Worm (Caenorhabditis elegans) whole organism, L4 larva: ENCODE results near the gene M116.5.

Experiments
- D1046.2 ChIP-seq: fragments of 200-800 bp; sonication (Bioruptor generic); IDR thresholded peaks from 2 replicates; pipeline ENCODE4 v1.3.6; 2022; ENCODE audit warnings: missing genetic modification characterization, missing compliant biosample characterization
- F26F4.8 ChIP-seq: fragments of 200-800 bp; sonication (Bioruptor generic); conservative IDR thresholded peaks from 2 replicates; pipeline ENCODE4 v1.3.6; 2022; ENCODE audit warnings: missing genetic modification characterization, missing compliant biosample characterization
- F44E2.7 ChIP-seq: fragments of 200-800 bp; sonication (Bioruptor generic); IDR thresholded peaks from 2 replicates; pipeline ENCODE4 v2.1.2; 2022; ENCODE audit warnings: missing genetic modification characterization, missing compliant biosample characterization
- Y48G9A.11 ChIP-seq: fragments of 200-800 bp; sonication (Bioruptor generic); IDR thresholded peaks from 2 replicates; pipeline ENCODE4 v1.3.6; 2022; ENCODE audit warnings: missing genetic modification reagents, missing genetic modification characterization, missing compliant biosample characterization
- Y75B8A.6 ChIP-seq: fragments of 200-800 bp; sonication (Bioruptor generic); IDR thresholded peaks from 2 replicates; pipeline ENCODE4 v1.3.6; 2022; ENCODE audit warnings: missing genetic modification reagents, missing genetic modification characterization, missing compliant biosample characterization
- ZK337.2 ChIP-seq: fragments of 200-800 bp; sonication (Bioruptor generic); IDR thresholded peaks from 2 replicates; pipeline ENCODE4 v1.3.6; 2022; ENCODE audit warnings: missing genetic modification reagents, missing genetic modification characterization, missing compliant biosample characterization
- aha-1 ChIP-seq: fragments of 150-350 bp; peaks from one replicate; lab custom pipeline; 2014; ENCODE audit warnings: missing biosample characterization, missing genetic modification characterization
- aly-2 ChIP-seq: sonication (generic microtip); optimal IDR thresholded peaks from 2 replicates; lab custom pipeline; 2018; ENCODE audit warnings: missing biosample characterization, missing genetic modification characterization
- attf-4 ChIP-seq: sonication (generic microtip); optimal IDR thresholded peaks from 3 replicates; lab custom pipeline; 2017; ENCODE audit warnings: missing biosample characterization, missing genetic modification characterization
- ceh-28 ChIP-seq: fragments of 150-350 bp; optimal IDR thresholded peaks from 2 replicates; lab custom pipeline; 2014; ENCODE audit warnings: missing biosample characterization, missing genetic modification reagents, missing genetic modification characterization
- ceh-32 ChIP-seq: sonication (generic microtip); optimal IDR thresholded peaks from 2 replicates; lab custom pipeline; 2016; ENCODE audit warnings: mild to moderate bottlenecking, missing genetic modification characterization, missing compliant biosample characterization; ENCODE audit not compliant: poor library complexity
- ceh-44 ChIP-seq: fragments of 200-800 bp; sonication (Bioruptor generic); IDR thresholded peaks from 2 replicates; pipeline ENCODE4 v1.3.6; 2022; ENCODE audit warnings: missing genetic modification reagents, missing genetic modification characterization, missing compliant biosample characterization
- daf-16 ChIP-seq, 3 experiments: sonication (generic microtip); optimal IDR thresholded peaks; 2 replicates each; lab custom pipeline; 2016 to 2017; ENCODE audit warnings: missing genetic modification characterization in 3 of 3, missing genetic modification reagents in 3 of 3, mild to moderate bottlenecking in 2 of 3, missing compliant biosample characterization in 2 of 3, missing biosample characterization in 1 of 3, moderate library complexity in 1 of 3
- daf-8 ChIP-seq: fragments of 200-800 bp; sonication (Bioruptor generic); IDR thresholded peaks from 2 replicates; pipeline ENCODE4 v1.3.6; 2022; ENCODE audit warnings: missing genetic modification characterization, missing compliant biosample characterization
- dpl-1 ChIP-seq: fragments of 150-350 bp; optimal IDR thresholded peaks from 2 replicates; lab custom pipeline; 2014; ENCODE audit warnings: missing biosample characterization, missing genetic modification reagents, missing genetic modification characterization
- dve-1 ChIP-seq: sonication (generic microtip); optimal IDR thresholded peaks from 2 replicates; lab custom pipeline; 2017; ENCODE audit warnings: antibody characterized with exemption, mild to moderate bottlenecking, missing genetic modification characterization, missing compliant biosample characterization; ENCODE audit not compliant: insufficient read depth
- egl-27 ChIP-seq: sonication (generic microtip); optimal IDR thresholded peaks from 3 replicates; lab custom pipeline; 2017; ENCODE audit warnings: missing biosample characterization, missing genetic modification reagents, missing genetic modification characterization
- fkh-10 ChIP-seq: fragments of 150-350 bp; optimal IDR thresholded peaks from 2 replicates; lab custom pipeline; 2014; ENCODE audit warnings: missing biosample characterization, missing genetic modification reagents, missing genetic modification characterization
- hlh-11 ChIP-seq: fragments of 200-800 bp; sonication (Bioruptor generic); optimal IDR thresholded peaks from 2 replicates; lab custom pipeline; 2018; ENCODE audit warnings: mild to moderate bottlenecking, missing genetic modification characterization, missing compliant biosample characterization
- hmg-1.1 ChIP-seq: fragments of 200-800 bp; sonication (Bioruptor generic); IDR thresholded peaks from 2 replicates; pipeline ENCODE4 v1.3.6; 2022; ENCODE audit warnings: missing genetic modification reagents, missing genetic modification characterization, missing compliant biosample characterization
- lim-7 ChIP-seq: fragments of 200-800 bp; sonication (Bioruptor generic); IDR thresholded peaks from 2 replicates; pipeline ENCODE4 v1.3.6; 2022; ENCODE audit warnings: missing genetic modification characterization, missing compliant biosample characterization
- lin-13 ChIP-seq: fragments of 150-350 bp; optimal IDR thresholded peaks from 2 replicates; lab custom pipeline; 2014; ENCODE audit warnings: missing biosample characterization, missing genetic modification reagents, missing genetic modification characterization
- lin-15B ChIP-seq: fragments of 150-350 bp; sonication (generic microtip); optimal IDR thresholded peaks from 3 replicates; lab custom pipeline; 2014; ENCODE audit warnings: missing biosample characterization, missing genetic modification characterization
- lin-39 ChIP-seq: fragments of 150-350 bp; optimal IDR thresholded peaks from 2 replicates; lab custom pipeline; 2014; ENCODE audit warnings: missing biosample characterization, missing genetic modification reagents, missing genetic modification characterization
- madf-5 ChIP-seq, 2 experiments: fragments of 200-800 bp; sonication (Bioruptor generic); IDR thresholded peaks; 2 replicates each; pipeline ENCODE4 v1.3.6; 2022; ENCODE audit warnings: missing compliant biosample characterization in 2 of 2, missing genetic modification characterization in 2 of 2
- mep-1 ChIP-seq: fragments of 150-350 bp; sonication (generic microtip); optimal IDR thresholded peaks from 3 replicates; lab custom pipeline; 2014; ENCODE audit warnings: missing biosample characterization, missing genetic modification characterization
- mxl-2 ChIP-seq: fragments of 200-800 bp; sonication (Bioruptor generic); conservative IDR thresholded peaks from 2 replicates; pipeline ENCODE4 v1.3.6; 2022; ENCODE audit warnings: missing genetic modification reagents, missing genetic modification characterization, missing compliant biosample characterization
- mxl-3 ChIP-seq: fragments of 200-800 bp; sonication (Bioruptor generic); optimal IDR thresholded peaks from 2 replicates; lab custom pipeline; 2018; ENCODE audit warnings: mild to moderate bottlenecking, missing genetic modification characterization, missing compliant biosample characterization
- nhr-10 ChIP-seq: fragments of 150-350 bp; optimal IDR thresholded peaks from 2 replicates; lab custom pipeline; 2014; ENCODE audit warnings: missing biosample characterization, missing genetic modification characterization
- nhr-102 ChIP-seq: sonication (generic microtip); optimal IDR thresholded peaks from 2 replicates; lab custom pipeline; 2016; ENCODE audit warnings: mild to moderate bottlenecking, missing genetic modification characterization, moderate library complexity, missing compliant biosample characterization
- nhr-11 ChIP-seq: fragments of 150-350 bp; optimal IDR thresholded peaks from 2 replicates; lab custom pipeline; 2014; ENCODE audit warnings: missing biosample characterization, missing genetic modification characterization
- nhr-25 ChIP-seq: sonication (generic microtip); optimal IDR thresholded peaks from 2 replicates; lab custom pipeline; 2017; ENCODE audit warnings: missing genetic modification characterization, mild to moderate bottlenecking, missing compliant biosample characterization, antibody characterized with exemption, moderate library complexity, borderline replicate concordance; ENCODE audit not compliant: insufficient read depth
- nhr-6 ChIP-seq: fragments of 150-350 bp; optimal IDR thresholded peaks from 2 replicates; lab custom pipeline; 2014; ENCODE audit warnings: missing biosample characterization, missing genetic modification characterization
- nhr-76 ChIP-seq: fragments of 150-350 bp; optimal IDR thresholded peaks from 2 replicates; lab custom pipeline; 2014; ENCODE audit warnings: missing biosample characterization, missing genetic modification characterization
- php-3 ChIP-seq: fragments of 200-800 bp; sonication (Bioruptor generic); IDR thresholded peaks from 2 replicates; pipeline ENCODE4 v1.3.6; 2022; ENCODE audit warnings: missing genetic modification reagents, missing genetic modification characterization, missing compliant biosample characterization
- pqm-1 ChIP-seq: sonication (generic microtip); optimal IDR thresholded peaks from 2 replicates; lab custom pipeline; 2017; ENCODE audit warnings: missing biosample characterization, missing genetic modification characterization
- sdz-12 ChIP-seq: fragments of 200-800 bp; sonication (Bioruptor generic); optimal IDR thresholded peaks from 2 replicates; lab custom pipeline; 2018; ENCODE audit warnings: mild to moderate bottlenecking, missing genetic modification characterization, missing compliant biosample characterization
- set-16 ChIP-seq: fragments of 200-800 bp; sonication (Bioruptor generic); IDR thresholded peaks from 2 replicates; pipeline ENCODE4 v1.3.6; 2022; ENCODE audit warnings: missing genetic modification reagents, missing genetic modification characterization, missing compliant biosample characterization
- spr-3 ChIP-seq: fragments of 200-800 bp; sonication (Bioruptor generic); optimal IDR thresholded peaks from 2 replicates; lab custom pipeline; 2018; ENCODE audit warnings: mild to moderate bottlenecking, missing genetic modification characterization, missing compliant biosample characterization
- unc-62 ChIP-seq, 3 experiments: fragments of 150-350 bp in 1 of 3; sonication (generic microtip); optimal IDR thresholded peaks in 2 of 3; peaks in 1 of 3; 1 replicate in 1 of 3; 2 replicates in 2 of 3; lab custom pipeline; 2014 to 2017; ENCODE audit warnings: missing biosample characterization in 3 of 3, missing genetic modification characterization in 3 of 3, missing genetic modification reagents in 3 of 3, missing genotype in 1 of 3
- zfp-3 ChIP-seq: fragments of 200-800 bp; sonication (Bioruptor generic); conservative IDR thresholded peaks from 2 replicates; pipeline ENCODE4 v1.3.6; 2022; ENCODE audit warnings: missing genetic modification reagents, missing genetic modification characterization, missing compliant biosample characterization
- ztf-11 ChIP-seq: fragments of 150-350 bp; optimal IDR thresholded peaks from 2 replicates; lab custom pipeline; 2014; ENCODE audit warnings: missing biosample characterization, missing genetic modification characterization

The M116.5 gene

DNA sequence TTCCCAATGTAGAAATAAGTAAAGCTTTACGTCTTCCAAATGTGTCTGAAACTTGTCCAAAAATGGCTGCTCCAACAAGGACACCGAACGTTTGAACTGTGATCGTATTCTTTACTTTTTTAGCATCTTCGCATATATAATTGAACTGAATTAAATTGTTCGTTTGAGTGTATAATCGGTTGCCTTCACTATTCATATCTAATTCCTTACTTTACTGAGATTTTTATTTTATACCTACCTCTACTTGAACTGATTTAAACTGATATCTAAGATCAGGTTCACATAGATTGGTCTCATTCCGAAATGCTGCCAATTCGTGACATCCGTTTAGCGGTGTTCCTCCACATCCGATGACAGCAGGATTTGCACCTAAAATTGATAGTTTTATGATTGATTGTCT, 41.5 kb upstream of the M116.5 start:
- TF ChIP-seq nhr-102 (tag; lab: Kevin White, UChicago) (no peak), unc-62 (GFP tag; optimal IDR thresholded peaks at IDR 0.05 in 1 of 2; lab: Kevin White, UChicago) (peak in 1 of 2 experiments; percentile 54), unc-62 (tag; optimal IDR thresholded peaks at IDR 0.05; lab: Kevin White, UChicago) (no peak), ceh-44 (no peak), F44E2.7 (no peak), attf-4 (tag; lab: Kevin White, UChicago) (no peak), F26F4.8 (GFP tag; lab: Robert Waterston, UW) (no peak), sdz-12 (GFP tag; lab: Kevin White, UChicago) (no peak), fkh-10 (GFP tag; lab: Kevin White, UChicago) (no peak), zfp-3 (GFP tag; lab: Robert Waterston, UW) (no peak)

DNA sequence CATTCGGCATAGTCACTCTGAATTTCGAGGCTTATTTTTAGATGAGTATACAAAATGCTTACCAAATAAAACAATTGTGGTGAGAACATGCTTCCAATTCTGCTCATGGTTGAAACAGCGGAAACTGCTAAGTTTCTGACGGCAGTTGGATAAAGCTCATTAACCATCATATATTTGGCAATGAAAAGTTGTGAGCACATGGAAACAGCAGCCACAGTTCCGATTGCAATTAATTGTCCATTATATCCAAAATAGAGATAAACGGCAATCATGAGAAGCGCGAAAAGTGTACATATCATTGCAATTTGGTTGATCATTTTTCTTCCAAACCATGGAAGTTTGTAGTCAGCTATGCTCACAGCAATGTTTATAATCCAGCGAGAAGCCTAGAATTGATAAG, 40.3 kb upstream of the M116.5 start:
- TF ChIP-seq ZK337.2, result no peak
- peak in 1 of 2 experiments; percentile 96 for TF ChIP-seq unc-62 (GFP tag; optimal IDR thresholded peaks at IDR 0.05 in 1 of 2; lab: Kevin White, UChicago)
- TF ChIP-seq unc-62 (tag; optimal IDR thresholded peaks at IDR 0.05; lab: Kevin White, UChicago), result no peak

DNA sequence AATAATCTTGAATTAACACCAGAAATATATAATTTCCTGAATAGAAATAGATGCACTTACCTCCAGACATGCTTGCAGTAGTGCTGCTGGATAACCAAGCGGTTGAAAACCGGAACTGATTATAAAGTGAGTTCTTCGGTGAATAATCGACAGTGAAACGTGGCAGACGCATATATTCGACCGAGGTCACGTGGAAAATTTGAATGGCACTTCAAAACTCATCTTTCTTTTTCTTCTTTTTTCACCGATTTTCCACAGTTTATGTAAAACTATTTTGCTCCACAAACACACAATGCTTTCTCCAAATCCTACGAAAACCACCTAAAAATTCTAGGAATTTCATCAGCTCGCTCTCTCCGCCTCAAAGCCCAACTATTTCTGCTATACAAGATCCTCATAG, 39.3 kb upstream of the M116.5 start, which contains the start of gene ant-1.4:
TSS of gene ant-1.4 (minus strand) at position 101 of the 400 bp plus-strand sequence.
- no peak for TF ChIP-seq egl-27 (tag; lab: Kevin White, UChicago)
- no peak for TF ChIP-seq lin-15B (tag; lab: Kevin White, UChicago)
- no peak for TF ChIP-seq set-16
- no peak for TF ChIP-seq mxl-3
- TF ChIP-seq hmg-1.1 (GFP tag; lab: Robert Waterston, UW), result no peak
- no peak for TF ChIP-seq daf-8
- TF ChIP-seq madf-5 (GFP tag; IDR thresholded peaks at IDR 0.05; lab: Robert Waterston, UW), result no peak
- TF ChIP-seq, all 104 proteins: peak for 0

DNA sequence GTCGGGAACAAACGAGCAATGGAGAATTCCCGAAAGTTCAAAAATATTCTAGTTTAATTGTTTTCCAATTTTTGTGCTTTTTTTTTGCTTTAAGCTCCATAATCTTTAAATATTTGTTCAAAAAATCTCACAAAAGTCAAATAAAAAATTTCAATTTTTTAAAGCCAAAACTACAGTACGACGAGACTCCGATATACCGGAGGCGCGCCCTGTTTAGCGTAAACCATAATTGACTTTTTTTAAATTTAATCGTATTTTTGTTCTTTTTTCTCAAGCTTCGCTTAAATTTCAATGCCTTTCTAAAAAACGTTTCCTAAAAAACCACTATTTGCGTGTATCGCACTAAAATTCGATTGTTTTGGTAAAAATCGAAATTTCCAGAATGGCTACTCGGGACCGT, 36.0 kb upstream of the M116.5 start, which contains the start of gene syx-4:
TSS of gene syx-4 (plus strand) at position 382 of the 400 bp plus-strand sequence.
- TF ChIP-seq lim-7 (GFP tag; lab: Robert Waterston, UW) (no peak), Y48G9A.11 (peak; percentile 97)

DNA sequence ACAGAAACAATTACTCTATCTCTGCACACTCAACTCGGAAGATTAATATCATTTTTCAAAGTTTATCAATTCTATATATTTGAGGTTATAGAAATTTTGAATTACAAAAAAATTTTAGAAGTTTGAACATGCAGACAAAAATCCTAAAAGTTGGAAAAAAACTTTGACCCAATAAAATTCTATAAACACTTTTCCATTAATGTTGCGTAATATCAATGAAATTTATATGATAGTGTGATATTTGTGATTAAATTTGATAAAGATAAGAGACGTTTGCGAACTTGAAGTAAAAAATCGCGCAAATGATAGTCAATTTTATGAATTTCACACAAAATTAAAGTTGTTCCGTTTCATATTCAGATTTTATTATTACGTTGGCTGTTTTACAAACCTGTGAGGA, 33.2 kb upstream of the M116.5 start:
- peak; percentile 31 for TF ChIP-seq pqm-1 (tag; lab: Kevin White, UChicago)
- TF ChIP-seq daf-16 (GFP tag; optimal IDR thresholded peaks at IDR 0.05; lab: Kevin White, UChicago), result no peak
- TF ChIP-seq daf-16 (tag; optimal IDR thresholded peaks at IDR 0.05; lab: Kevin White, UChicago), result peak; percentile 33
- TF ChIP-seq aha-1 (tag; lab: Kevin White, UChicago), result peak; percentile 32
- peak; percentile 53 for TF ChIP-seq php-3
- no peak for TF ChIP-seq hlh-11 (tag; lab: Kevin White, UChicago)

DNA sequence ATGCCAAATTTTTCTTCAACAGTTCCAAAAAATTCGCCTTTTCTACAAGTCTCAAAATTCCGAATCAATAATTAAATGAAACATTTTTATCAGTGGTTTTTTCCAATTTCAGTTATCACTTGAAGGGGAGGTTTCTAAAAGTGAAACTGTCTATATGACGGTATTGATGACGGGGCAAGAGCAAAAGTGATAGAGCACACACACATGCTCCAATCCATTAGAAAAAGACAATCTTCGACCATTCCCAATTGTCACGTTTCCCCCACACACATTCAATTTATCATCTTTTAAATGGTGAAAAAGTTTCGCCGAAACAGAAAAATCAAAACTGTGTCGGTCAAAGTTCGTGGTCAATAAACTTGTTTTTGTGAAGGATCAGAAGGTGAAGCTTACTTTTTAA, 32.3 kb upstream of the M116.5 start:
- TF ChIP-seq nhr-25 (tag; lab: Kevin White, UChicago) (no peak), lin-39 (tag; lab: Kevin White, UChicago) (no peak), nhr-76 (tag; lab: Kevin White, UChicago) (no peak), nhr-11 (tag; lab: Kevin White, UChicago) (no peak), php-3 (peak; percentile 74), D1046.2 (GFP tag; lab: Robert Waterston, UW) (no peak), ceh-44 (no peak), lin-13 (GFP tag; lab: Kevin White, UChicago) (no peak), aly-2 (tag; lab: Kevin White, UChicago) (no peak), mxl-2 (GFP tag; lab: Robert Waterston, UW) (no peak), aha-1 (tag; lab: Kevin White, UChicago) (peak; percentile 74), ZK337.2 (no peak), mep-1 (tag; lab: Kevin White, UChicago) (peak; percentile 15), ceh-28 (no peak), spr-3 (GFP tag; lab: Kevin White, UChicago) (no peak), Y75B8A.6 (GFP tag; lab: Robert Waterston, UW) (no peak), dpl-1 (GFP tag; lab: Kevin White, UChicago) (no peak), nhr-10 (tag; lab: Kevin White, UChicago) (no peak), ztf-11 (no peak), dve-1 (tag; lab: Kevin White, UChicago) (peak; percentile 88), nhr-6 (tag; lab: Kevin White, UChicago) (no peak), ceh-32 (tag; lab: Kevin White, UChicago) (no peak)
